Worm (Caenorhabditis elegans): ENCODE data around the gene grd-5.

DNA sequence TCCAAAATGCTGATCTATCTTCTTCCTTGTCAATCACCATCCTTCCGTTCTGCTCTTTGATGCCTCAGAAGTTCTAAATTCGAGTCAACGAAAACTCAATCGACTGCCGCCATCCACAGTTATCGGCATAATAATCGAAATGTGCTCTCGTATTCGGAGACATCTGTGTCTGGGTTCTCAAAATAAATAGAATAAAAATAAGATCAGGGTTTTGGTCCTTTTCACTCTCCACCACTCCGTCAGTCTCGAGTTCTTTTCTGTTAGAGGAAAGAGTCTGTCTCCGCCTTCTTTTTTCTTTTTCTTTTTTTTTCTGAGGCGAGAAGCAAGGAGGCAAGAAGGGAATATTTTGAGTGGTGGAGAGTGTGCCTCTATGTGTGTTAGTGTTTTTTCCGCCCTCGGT, 4.9 kb downstream of the grd-5 start, which contains the start of gene F41E6.17:
- no peak for TF ChIP-seq egl-27 (tag; optimal IDR thresholded peaks at IDR 0.05)
- no peak for TF ChIP-seq nhr-12 (tag; optimal IDR thresholded peaks at IDR 0.05)
